Worm (Caenorhabditis elegans) whole organism, early embryonic: Measurements from ENCODE around the gene C04G6.13.
"Not testable (repeated sequence)": the region's sequence is repeated elsewhere in the genome, so short reads cannot be mapped to it uniquely, and the experiment has no call there.

ENCODE experiments used
- aly-1 ChIP-seq: sonication (generic microtip); optimal IDR thresholded peaks from 2 replicates; lab custom pipeline; 2016; ENCODE audit warnings: missing genetic modification characterization, missing compliant biosample characterization
- flt-1 ChIP-seq: fragments of 200-800 bp; sonication (Bioruptor generic); IDR thresholded peaks from 2 replicates; pipeline ENCODE4 v1.3.6; 2022; ENCODE audit warnings: missing genetic modification characterization, missing compliant biosample characterization
- tbx-37 ChIP-seq: fragments of 200-800 bp; sonication (Bioruptor generic); conservative IDR thresholded peaks from 2 replicates; pipeline ENCODE4 v1.3.6; 2022; ENCODE audit warnings: missing genetic modification reagents, missing genetic modification characterization, missing compliant biosample characterization

DNA sequence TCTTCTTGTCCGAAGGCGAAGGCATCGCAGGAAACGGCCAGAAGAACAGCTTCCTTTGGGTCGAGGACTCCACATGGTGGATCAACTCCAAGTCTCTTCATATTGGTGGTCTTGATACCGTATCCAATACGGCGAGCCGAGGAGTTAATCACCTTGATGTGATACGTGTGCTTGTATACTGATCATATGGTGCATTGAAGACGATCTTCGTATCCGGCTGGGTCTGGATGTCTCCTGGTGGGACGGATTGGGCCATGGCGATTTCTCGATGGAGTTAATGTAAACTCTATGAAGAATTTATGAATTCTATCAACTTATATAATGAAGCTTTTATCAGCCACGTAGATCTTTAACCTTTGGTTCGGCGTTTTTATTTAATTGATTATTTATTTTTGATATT, 21.2 kb downstream of the C04G6.13 start, which contains the start of gene msp-74:
- not testable (repeated sequence) for TF ChIP-seq flt-1 (GFP tag; lab: Robert Waterston, UW); tbx-37; aly-1 (tag; lab: Kevin White, UChicago)
